Fruit fly (Drosophila melanogaster) whole organism, wandering third instar larva: ENCODE measurements around the gene Dnaaf5.

Experiments
- dl ChIP-seq, 2 experiments: fragments of 175-275, 200-275 bp in 1 of 2; fragments of 200-275 bp in 1 of 2; sonication (Bioruptor generic); optimal IDR thresholded peaks; lab custom pipeline; 2018; ENCODE audit warnings: mild to moderate bottlenecking in 2 of 2, missing biosample characterization in 2 of 2, missing genetic modification characterization in 2 of 2, moderate library complexity in 2 of 2; ENCODE audit not compliant: partially characterized antibody in 2 of 2, insufficient read depth in 1 of 2
- lola ChIP-seq: fragments of >200 bp; optimal IDR thresholded peaks from 2 replicates; lab custom pipeline; 2017; ENCODE audit warnings: missing biosample characterization, missing genetic modification characterization

- no peak for TF ChIP-seq lola (GFP tag; lab: Kevin White, UChicago)
- no peak for TF ChIP-seq dl (GFP tag; optimal IDR thresholded peaks at IDR 0.05; lab: Kevin White, UChicago; ENCODE audit: insufficient read depth in 1 of 2, partially characterized antibody in 2 of 2)
Observed at dm6 chr3R:14399375-14399774, 37.8 kb upstream of the Dnaaf5 start.
